Worm (Caenorhabditis elegans) whole organism, L1 larva: Measurements from ENCODE around the gene oac-49.

Source experiments
- C16A3.4 ChIP-seq: fragments of 150-350 bp; optimal IDR thresholded peaks from 2 replicates; lab custom pipeline; 2014; ENCODE audit warnings: missing biosample characterization, missing genetic modification characterization
- C34B4.2 ChIP-seq: sonication (generic microtip); optimal IDR thresholded peaks from 2 replicates; lab custom pipeline; 2017; ENCODE audit warnings: mild to moderate bottlenecking, missing genetic modification characterization, missing compliant biosample characterization
- F16B12.6 ChIP-seq: fragments of 150-350 bp; optimal IDR thresholded peaks from 2 replicates; lab custom pipeline; 2014; ENCODE audit warnings: missing biosample characterization, missing genetic modification characterization
- Y116A8C.19 ChIP-seq: sonication (generic microtip); optimal IDR thresholded peaks from 2 replicates; lab custom pipeline; 2016; ENCODE audit warnings: missing compliant biosample characterization, missing genetic modification characterization, borderline replicate concordance
- aly-2 ChIP-seq: fragments of 150-350 bp; optimal IDR thresholded peaks from 2 replicates; lab custom pipeline; 2014; ENCODE audit warnings: missing biosample characterization, missing genetic modification characterization
- blmp-1 ChIP-seq: fragments of 150-350 bp; optimal IDR thresholded peaks from 2 replicates; lab custom pipeline; 2014; ENCODE audit warnings: missing biosample characterization, missing genetic modification characterization
- ceh-82 ChIP-seq, 3 experiments: fragments of 150-350 bp in 1 of 3; sonication (generic microtip) in 2 of 3; optimal IDR thresholded peaks; 2 replicates each; lab custom pipeline; 2014 to 2017; ENCODE audit warnings: missing biosample characterization in 3 of 3, missing genetic modification characterization in 3 of 3
- ceh-90 ChIP-seq: sonication (generic microtip); optimal IDR thresholded peaks from 2 replicates; lab custom pipeline; 2016; ENCODE audit warnings: missing genetic modification characterization, missing compliant biosample characterization
- dpl-1 ChIP-seq, 3 experiments: fragments of 150-350 bp in 2 of 3; sonication (generic microtip) in 1 of 3; optimal IDR thresholded peaks; 2 replicates each; lab custom pipeline; 2014 to 2017; ENCODE audit warnings: missing biosample characterization in 3 of 3, missing genetic modification characterization in 3 of 3, missing genetic modification reagents in 3 of 3
- efl-1 ChIP-seq, 4 experiments: fragments of 150-350 bp; optimal IDR thresholded peaks in 3 of 4; peaks in 1 of 4; 1 replicate in 1 of 4; 2 replicates in 3 of 4; lab custom pipeline; 2014; ENCODE audit warnings: missing biosample characterization in 2 of 4, missing genetic modification characterization in 2 of 4, missing genetic modification reagents in 2 of 4
- egl-13 ChIP-seq: sonication (generic microtip); optimal IDR thresholded peaks from 2 replicates; lab custom pipeline; 2016; ENCODE audit warnings: missing genotype, missing genetic modification reagents, missing genetic modification characterization, missing compliant biosample characterization
- elt-3 ChIP-seq, 6 experiments: fragments of 150-350 bp in 1 of 6; sonication (generic microtip); optimal IDR thresholded peaks; 2 replicates each; lab custom pipeline; 2017 to 2018; ENCODE audit warnings: missing biosample characterization in 6 of 6, missing genetic modification characterization in 6 of 6, inconsistent platforms in 1 of 6
- fkh-8 ChIP-seq: sonication (generic microtip); optimal IDR thresholded peaks from 2 replicates; lab custom pipeline; 2016; ENCODE audit warnings: mild to moderate bottlenecking, missing genetic modification characterization, missing compliant biosample characterization
- fos-1 ChIP-seq: fragments of 150-350 bp; optimal IDR thresholded peaks from 2 replicates; lab custom pipeline; 2014; ENCODE audit warnings: missing biosample characterization, missing genetic modification characterization
- grh-1 ChIP-seq: fragments of 200-800 bp; sonication (Bioruptor generic); IDR thresholded peaks from 2 replicates; pipeline ENCODE4 v1.3.6; 2022; ENCODE audit warnings: missing genetic modification reagents, missing genetic modification characterization, missing compliant biosample characterization
- hpl-2 ChIP-seq: fragments of 150-350 bp; optimal IDR thresholded peaks from 2 replicates; lab custom pipeline; 2014; ENCODE audit warnings: missing biosample characterization, missing genetic modification reagents, missing genetic modification characterization
- irx-1 ChIP-seq: sonication (generic microtip); optimal IDR thresholded peaks from 2 replicates; lab custom pipeline; 2016; ENCODE audit warnings: missing genetic modification characterization, missing compliant biosample characterization
- isw-1 ChIP-seq: fragments of 200-800 bp; sonication (Bioruptor generic); IDR thresholded peaks from 2 replicates; pipeline ENCODE4 v1.3.6; 2022; ENCODE audit warnings: missing genetic modification characterization, missing compliant biosample characterization
- lin-13 ChIP-seq: fragments of 150-350 bp; optimal IDR thresholded peaks from 2 replicates; lab custom pipeline; 2014; ENCODE audit warnings: missing biosample characterization, missing genetic modification reagents, missing genetic modification characterization
- lin-14 ChIP-seq: fragments of 200-800 bp; sonication (Bioruptor generic); optimal IDR thresholded peaks from 2 replicates; lab custom pipeline; 2018; ENCODE audit warnings: mild to moderate bottlenecking, missing genetic modification characterization, moderate library complexity, missing compliant biosample characterization
- lin-15B ChIP-seq: fragments of 150-350 bp; sonication (generic microtip); optimal IDR thresholded peaks from 3 replicates; lab custom pipeline; 2014; ENCODE audit warnings: missing biosample characterization, missing genetic modification characterization
- lin-35 ChIP-seq, 2 experiments: fragments of 150-350 bp; optimal IDR thresholded peaks; 2 replicates each; lab custom pipeline; 2014; ENCODE audit warnings: missing biosample characterization in 2 of 2, missing genetic modification characterization in 2 of 2, missing genetic modification reagents in 2 of 2
- lin-39 ChIP-seq: fragments of 150-350 bp; optimal IDR thresholded peaks from 2 replicates; lab custom pipeline; 2014; ENCODE audit warnings: missing biosample characterization, missing genetic modification reagents, missing genetic modification characterization
- lsy-2 ChIP-seq, 2 experiments: fragments of 150-350 bp; optimal IDR thresholded peaks; 2 replicates each; lab custom pipeline; 2014; ENCODE audit warnings: missing biosample characterization in 2 of 2, missing genetic modification characterization in 2 of 2
- mab-9 ChIP-seq: fragments of 200-800 bp; sonication (Bioruptor generic); IDR thresholded peaks from 2 replicates; pipeline ENCODE4 v1.3.6; 2022; ENCODE audit warnings: missing genetic modification reagents, missing genetic modification characterization, missing compliant biosample characterization
- mep-1 ChIP-seq: fragments of 150-350 bp; optimal IDR thresholded peaks from 2 replicates; lab custom pipeline; 2014; ENCODE audit warnings: missing biosample characterization, missing genetic modification characterization
- nhr-12 ChIP-seq: sonication (generic microtip); optimal IDR thresholded peaks from 2 replicates; lab custom pipeline; 2017; ENCODE audit warnings: missing biosample characterization, missing genetic modification characterization
- nhr-19 ChIP-seq: fragments of 200-800 bp; sonication (Bioruptor generic); conservative IDR thresholded peaks from 2 replicates; pipeline ENCODE4 v1.3.6; 2022; ENCODE audit warnings: missing genetic modification characterization, missing compliant biosample characterization
- nhr-28 ChIP-seq: fragments of 150-350 bp; optimal IDR thresholded peaks from 2 replicates; lab custom pipeline; 2014; ENCODE audit warnings: missing biosample characterization, missing genetic modification characterization
- nhr-47 ChIP-seq: sonication (generic microtip); optimal IDR thresholded peaks from 2 replicates; lab custom pipeline; 2016; ENCODE audit warnings: mild to moderate bottlenecking, missing genetic modification characterization, moderate library complexity, missing compliant biosample characterization
- nhr-71 ChIP-seq: sonication (generic microtip); optimal IDR thresholded peaks from 2 replicates; lab custom pipeline; 2016; ENCODE audit warnings: mild to moderate bottlenecking, missing genetic modification characterization, moderate library complexity, missing compliant biosample characterization
- nhr-77 ChIP-seq: fragments of 150-350 bp; optimal IDR thresholded peaks from 2 replicates; lab custom pipeline; 2014; ENCODE audit warnings: missing biosample characterization, missing genetic modification characterization
- nhr-85 ChIP-seq: sonication (generic microtip); peaks from one replicate; lab custom pipeline; 2016; ENCODE audit warnings: missing genetic modification characterization, inconsistent platforms, missing compliant biosample characterization
- pax-3 ChIP-seq: fragments of 200-800 bp; sonication (Bioruptor generic); optimal IDR thresholded peaks from 2 replicates; lab custom pipeline; 2018; ENCODE audit warnings: mild to moderate bottlenecking, missing genetic modification characterization, moderate library complexity, missing compliant biosample characterization
- skn-1 ChIP-seq: fragments of 150-350 bp; optimal IDR thresholded peaks from 2 replicates; lab custom pipeline; 2014; ENCODE audit warnings: missing biosample characterization, missing genetic modification characterization
- snpc-4 ChIP-seq: fragments of 150-350 bp; optimal IDR thresholded peaks from 2 replicates; lab custom pipeline; 2014; ENCODE audit warnings: missing biosample characterization, missing genetic modification characterization
- snu-23 ChIP-seq: sonication (generic microtip); optimal IDR thresholded peaks from 2 replicates; lab custom pipeline; 2016; ENCODE audit warnings: missing genetic modification characterization, missing compliant biosample characterization
- sox-4 ChIP-seq: sonication (generic microtip); optimal IDR thresholded peaks from 2 replicates; lab custom pipeline; 2016; ENCODE audit warnings: missing genetic modification characterization, missing compliant biosample characterization
- swsn-7 ChIP-seq: sonication (generic microtip); optimal IDR thresholded peaks from 2 replicates; lab custom pipeline; 2016; ENCODE audit warnings: missing genetic modification characterization, missing compliant biosample characterization
- tbx-2 ChIP-seq: sonication (generic microtip); optimal IDR thresholded peaks from 2 replicates; lab custom pipeline; 2016; ENCODE audit warnings: missing genetic modification characterization, missing compliant biosample characterization
- tlp-1 ChIP-seq: fragments of 150-350 bp; optimal IDR thresholded peaks from 2 replicates; lab custom pipeline; 2014; ENCODE audit warnings: missing biosample characterization, missing genetic modification characterization
- unc-130 ChIP-seq: fragments of 150-350 bp; optimal IDR thresholded peaks from 2 replicates; lab custom pipeline; 2017; ENCODE audit warnings: missing biosample characterization, missing genetic modification characterization, inconsistent platforms
- unc-62 ChIP-seq: fragments of 150-350 bp; optimal IDR thresholded peaks from 2 replicates; lab custom pipeline; 2014; ENCODE audit warnings: missing biosample characterization, missing genetic modification reagents, missing genetic modification characterization
- unc-86 ChIP-seq: sonication (generic microtip); optimal IDR thresholded peaks from 2 replicates; lab custom pipeline; 2016; ENCODE audit warnings: missing genetic modification characterization, missing compliant biosample characterization
- vab-15 ChIP-seq: sonication (generic microtip); optimal IDR thresholded peaks from 2 replicates; lab custom pipeline; 2017; ENCODE audit warnings: missing genotype, mild to moderate bottlenecking, missing genetic modification characterization, missing compliant biosample characterization
- xbp-1 ChIP-seq: sonication (generic microtip); optimal IDR thresholded peaks from 2 replicates; lab custom pipeline; 2016; ENCODE audit warnings: missing genetic modification characterization, missing compliant biosample characterization

Gene oac-49

DNA sequence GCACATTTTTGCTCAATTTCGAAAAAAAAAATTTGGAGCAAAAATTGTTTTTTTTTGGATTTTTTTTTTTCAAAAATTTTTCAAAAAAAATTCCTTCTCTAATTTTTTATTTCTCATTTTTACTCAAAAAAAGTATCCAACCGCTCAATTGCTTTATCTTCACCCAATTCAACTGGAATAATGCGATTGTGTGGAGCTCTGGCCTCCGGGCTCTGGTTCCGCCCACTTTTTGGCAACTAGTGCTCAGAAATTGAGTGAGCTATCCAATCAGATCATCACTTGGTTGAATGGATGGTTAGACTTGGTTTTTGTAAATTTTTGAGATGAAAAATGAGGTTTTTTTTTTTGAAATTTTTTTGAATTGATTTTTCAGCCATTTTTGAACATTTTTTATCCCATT, 38.9 kb upstream of the oac-49 start:
- TF ChIP-seq Y116A8C.19 (tag; lab: Kevin White, UChicago) = no peak
- no peak for TF ChIP-seq grh-1
- no peak for TF ChIP-seq pax-3 (tag; lab: Kevin White, UChicago)
- TF ChIP-seq mab-9 (GFP tag; lab: Robert Waterston, UW) = no peak
- TF ChIP-seq isw-1 (GFP tag; lab: Robert Waterston, UW) = no peak
- TF ChIP-seq ceh-90 (tag; lab: Kevin White, UChicago) = no peak
- TF ChIP-seq efl-1 (optimal IDR thresholded peaks at IDR 0.05; lab: Kevin White, UChicago) = no peak
- peak in 1 of 2 experiments; percentile 49 for TF ChIP-seq efl-1 (GFP tag; optimal IDR thresholded peaks at IDR 0.05 in 1 of 2; lab: Kevin White, UChicago)
- no peak for TF ChIP-seq nhr-71 (tag; lab: Kevin White, UChicago)
- peak; percentile 5 for TF ChIP-seq lin-14
- no peak for TF ChIP-seq tlp-1 (tag; lab: Kevin White, UChicago)
- TF ChIP-seq nhr-85 = peak; percentile 17
- TF ChIP-seq lin-13 (GFP tag; lab: Kevin White, UChicago) = no peak
- TF ChIP-seq nhr-19 (GFP tag; lab: Robert Waterston, UW) = no peak
- no peak for TF ChIP-seq snpc-4 (tag; lab: Kevin White, UChicago)
- TF ChIP-seq nhr-28 (tag; lab: Kevin White, UChicago) = no peak
- no peak for TF ChIP-seq vab-15 (tag; lab: Kevin White, UChicago)
- no peak for TF ChIP-seq nhr-12 (tag; lab: Kevin White, UChicago)
- TF ChIP-seq, all 84 proteins: peak for 3

DNA sequence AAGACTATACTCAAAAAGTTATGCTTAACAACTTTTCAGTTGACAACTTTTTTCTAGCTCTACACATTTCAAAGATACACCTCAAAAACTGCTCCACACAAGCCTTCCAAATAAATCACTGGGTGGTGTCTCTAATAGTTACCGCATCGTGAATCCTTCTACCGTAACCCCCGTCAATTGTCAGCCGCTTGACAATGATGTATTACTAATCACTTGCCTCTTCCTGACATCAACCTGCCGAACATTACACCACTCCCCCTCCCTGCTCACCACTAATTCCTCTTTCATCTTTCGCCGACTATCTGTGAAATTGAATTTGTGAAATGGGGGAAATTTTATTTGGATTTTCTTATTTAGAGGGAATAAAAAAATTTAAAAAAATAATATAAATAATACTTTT, 36.1 kb upstream of the oac-49 start:
- TF ChIP-seq nhr-12 (tag; lab: Kevin White, UChicago) (no peak), elt-3 (tag; optimal IDR thresholded peaks at IDR 0.05; lab: Kevin White, UChicago) (no peak), nhr-85 (peak; percentile 64), lin-14 (peak; percentile 23), C34B4.2 (no peak)

DNA sequence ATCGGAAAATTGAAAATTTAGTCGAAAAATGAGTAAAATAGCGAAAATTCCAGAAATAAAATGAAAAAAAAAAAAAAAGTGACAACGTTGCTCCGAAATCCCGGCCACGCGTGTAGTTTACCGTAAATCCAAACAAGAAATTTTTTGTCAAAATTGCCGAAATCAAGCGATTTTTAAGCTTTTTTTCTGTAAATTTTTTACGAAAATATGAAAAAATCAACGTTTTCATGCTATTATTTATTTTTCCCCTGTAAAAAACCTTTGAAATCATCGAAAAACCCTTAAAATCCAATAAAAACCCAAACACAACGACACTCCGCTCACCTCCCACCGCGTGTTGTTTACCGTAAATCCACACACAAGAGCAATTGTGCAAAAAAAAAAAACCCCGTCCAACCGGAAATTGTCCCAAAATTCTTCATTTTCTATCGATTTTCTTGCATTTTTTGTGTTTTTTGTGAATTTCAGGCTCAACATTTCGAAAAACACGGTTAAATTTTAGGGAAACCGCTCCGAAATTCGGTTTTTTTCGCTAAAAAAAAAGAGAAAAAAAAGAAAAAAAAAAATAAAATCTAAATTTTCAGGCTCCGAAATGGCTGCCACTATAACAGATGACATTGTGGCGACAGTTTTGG, 27.7 kb upstream of the oac-49 start, which contains the start of the genes Y39B6A.3 and pph-5:
Gene Y39B6A.3, minus strand, starts transcription at position 51 of the 635 bp plus-strand sequence.
Gene pph-5, plus strand, starts transcription at position 585 of the 635 bp plus-strand sequence.
- TF ChIP-seq hpl-2 (GFP tag; lab: Kevin White, UChicago) (peak; percentile 7), swsn-7 (tag; lab: Kevin White, UChicago) (peak; percentile 56), irx-1 (peak; percentile 59), nhr-77 (tag; lab: Kevin White, UChicago) (peak; percentile 49), pax-3 (tag; lab: Kevin White, UChicago) (peak; percentile 38), nhr-47 (tag; lab: Kevin White, UChicago) (peak; percentile 81), unc-62 (GFP tag; lab: Kevin White, UChicago) (no peak), nhr-19 (GFP tag; lab: Robert Waterston, UW) (peak; percentile 66), aly-2 (tag; lab: Kevin White, UChicago) (peak; percentile 21), sox-4 (no peak), C16A3.4 (tag; lab: Kevin White, UChicago) (peak; percentile 18), unc-86 (peak; percentile 48), lin-15B (tag; lab: Kevin White, UChicago) (peak; percentile 44), lin-35 (GFP tag; optimal IDR thresholded peaks at IDR 0.05; lab: Kevin White, UChicago) (peak; percentile 49 to 53), F16B12.6 (tag; lab: Kevin White, UChicago) (peak; percentile 1), egl-13 (no peak), snpc-4 (tag; lab: Kevin White, UChicago) (peak; percentile 46), ceh-82 (tag; optimal IDR thresholded peaks at IDR 0.05; lab: Kevin White, UChicago) (peak in 1 of 3 experiments; percentile 28), tlp-1 (tag; lab: Kevin White, UChicago) (no peak), nhr-28 (tag; lab: Kevin White, UChicago) (no peak), isw-1 (GFP tag; lab: Robert Waterston, UW) (peak; percentile 61), unc-130 (tag; lab: Kevin White, UChicago) (no peak), lin-39 (tag; lab: Kevin White, UChicago) (peak; percentile 23), mep-1 (tag; lab: Kevin White, UChicago) (peak; percentile 44), lsy-2 (tag; optimal IDR thresholded peaks at IDR 0.05; lab: Kevin White, UChicago) (peak; percentile 42 to 73), skn-1 (tag; lab: Kevin White, UChicago) (peak; percentile 9), snu-23 (GFP tag; lab: Kevin White, UChicago) (peak; percentile 78), tbx-2 (tag; lab: Kevin White, UChicago) (peak; percentile 61), xbp-1 (peak; percentile 70), efl-1 (optimal IDR thresholded peaks at IDR 0.05; lab: Kevin White, UChicago) (peak; percentile 30 to 52), efl-1 (GFP tag; optimal IDR thresholded peaks at IDR 0.05 in 1 of 2; lab: Kevin White, UChicago) (peak; percentile 26 to 88), dpl-1 (GFP tag; optimal IDR thresholded peaks at IDR 0.05; lab: Kevin White, UChicago) (peak; percentile 36 to 52 (median 36)), nhr-71 (tag; lab: Kevin White, UChicago) (no peak), elt-3 (tag; optimal IDR thresholded peaks at IDR 0.05; lab: Kevin White, UChicago) (no peak), blmp-1 (tag; lab: Kevin White, UChicago) (peak; percentile 21), fkh-8 (tag; lab: Kevin White, UChicago) (peak; percentile 65), nhr-85 (peak; percentile 63), fos-1 (tag; lab: Kevin White, UChicago) (no peak)
